Fruit fly (Drosophila melanogaster) whole organism, pupa: ENCODE data around the gene CG42304.
A peak's percentile ranks its signal among the peaks of the same experiment; 100 is the strongest.

ENCODE experiments used
- CG10348 ChIP-seq: fragments of 200-800 bp; sonication (Bioruptor generic); IDR thresholded peaks from 2 replicates; pipeline ENCODE4 v1.3.6; 2022; ENCODE audit warnings: missing biosample characterization, missing genetic modification characterization
- CG12605 ChIP-seq: fragments of 200-800 bp; sonication (Bioruptor generic); IDR thresholded peaks from 2 replicates; pipeline ENCODE4 v1.3.6; 2022; ENCODE audit warnings: missing biosample characterization, missing genetic modification characterization
- CG15710 ChIP-seq: fragments of 200-800 bp; sonication (Bioruptor generic); optimal IDR thresholded peaks from 2 replicates; lab custom pipeline; 2018; ENCODE audit warnings: missing biosample characterization, mild to moderate bottlenecking, missing genetic modification characterization, moderate library complexity
- CG17806 ChIP-seq: fragments of 200-800 bp; sonication (Bioruptor generic); optimal IDR thresholded peaks from 2 replicates; lab custom pipeline; 2018; ENCODE audit warnings: missing biosample characterization, mild to moderate bottlenecking, missing genetic modification characterization, moderate library complexity
- CG32121 ChIP-seq: fragments of 200-800 bp; sonication (Bioruptor generic); IDR thresholded peaks from 2 replicates; pipeline ENCODE4 v1.3.6; 2022; ENCODE audit warnings: missing biosample characterization, missing genetic modification characterization
- CG8159 ChIP-seq: fragments of 200-800 bp; sonication (Bioruptor generic); optimal IDR thresholded peaks from 3 replicates; lab custom pipeline; 2018; ENCODE audit warnings: missing biosample characterization, mild to moderate bottlenecking, missing genetic modification characterization, moderate library complexity
- CG8301 ChIP-seq: fragments of 200-800 bp; sonication (Bioruptor generic); optimal IDR thresholded peaks from 2 replicates; lab custom pipeline; 2018; ENCODE audit warnings: missing biosample characterization, mild to moderate bottlenecking, missing genetic modification characterization
- D1 ChIP-seq: fragments of 200-800 bp; sonication (Bioruptor generic); optimal IDR thresholded peaks from 2 replicates; lab custom pipeline; 2018; ENCODE audit warnings: missing biosample characterization, mild to moderate bottlenecking, missing genetic modification characterization, moderate library complexity
- EcR ChIP-seq: fragments of 200-800 bp; sonication (Bioruptor generic); optimal IDR thresholded peaks from 3 replicates; lab custom pipeline; 2019; ENCODE audit warnings: missing biosample characterization, missing genetic modification characterization, mild to moderate bottlenecking, moderate library complexity, missing genetic modification reagents
- Pif1A ChIP-seq: fragments of 200-800 bp; sonication (Bioruptor generic); optimal IDR thresholded peaks from 3 replicates; lab custom pipeline; 2016; ENCODE audit warnings: missing biosample characterization, missing genetic modification characterization
- fd96Ca ChIP-seq: fragments of 200-800 bp; sonication (Bioruptor generic); IDR thresholded peaks from 3 replicates; pipeline ENCODE4 v1.3.6; 2022; ENCODE audit warnings: missing biosample characterization, missing genetic modification characterization
- gl ChIP-seq: fragments of 200-800 bp; sonication (Bioruptor generic); optimal IDR thresholded peaks from 2 replicates; lab custom pipeline; 2018; ENCODE audit warnings: missing biosample characterization, mild to moderate bottlenecking, missing genetic modification characterization
- rn ChIP-seq: fragments of 200-800 bp; sonication (Bioruptor generic); IDR thresholded peaks from 2 replicates; pipeline ENCODE4 v1.3.6; 2022; ENCODE audit warnings: missing biosample characterization, missing genetic modification characterization

dm6 chr3L:2634929-2635799, 16.7 kb upstream of the CG42304 start:
- peak; percentile 68 for TF ChIP-seq Pif1A (GFP tag; lab: Kevin White, UChicago)
- TF ChIP-seq CG8301 (tag; lab: Kevin White, UChicago) = no peak
- peak; percentile 61; the same call in 2 of the 3 replicates for TF ChIP-seq fd96Ca (GFP tag; lab: Robert Waterston, UW)
- TF ChIP-seq gl (tag; lab: Kevin White, UChicago) = peak; percentile 45
- TF ChIP-seq CG15710 (tag; lab: Kevin White, UChicago) = peak; percentile 49
- TF ChIP-seq CG10348 (GFP tag; lab: Robert Waterston, UW) = no peak
- no peak for TF ChIP-seq EcR
- 0 out of 2 replicates have a peak, but pooled peaks have one; percentile 14 for TF ChIP-seq rn (GFP tag; lab: Robert Waterston, UW)
- TF ChIP-seq CG32121 (GFP tag; lab: Robert Waterston, UW) = peak; percentile 45
- TF ChIP-seq D1 = no peak
- peak; percentile 21; the same call in 1 of the 2 replicates for TF ChIP-seq CG12605
- TF ChIP-seq CG17806 (tag; lab: Kevin White, UChicago) = peak; percentile 12
- TF ChIP-seq CG8159 (tag; lab: Kevin White, UChicago) = peak; percentile 60
